Worm (Caenorhabditis elegans): Measurements from ENCODE around the gene F41G4.8.

The F41G4.8 gene

ce11 chrX:16813606-16814330 lies 31.1 kb downstream of the F41G4.8 start, which contains the start of gene cas-1:
Gene cas-1, minus strand, starts transcription at chrX:16813656.
- TF ChIP-seq efl-1 (optimal IDR thresholded peaks at IDR 0.05): peak; percentile 33 to 48
- TF ChIP-seq efl-1 (GFP tag; optimal IDR thresholded peaks at IDR 0.05 in 1 of 2): peak; percentile 25 to 91
- no peak for TF ChIP-seq lin-15B (tag; optimal IDR thresholded peaks at IDR 0.05)
- TF ChIP-seq lin-39 (tag; optimal IDR thresholded peaks at IDR 0.05): no peak
- peak; percentile 39 for TF ChIP-seq snu-23 (GFP tag; optimal IDR thresholded peaks at IDR 0.05)
- peak; percentile 30 for TF ChIP-seq blmp-1 (tag; optimal IDR thresholded peaks at IDR 0.05)
- TF ChIP-seq nhr-90 (tag; optimal IDR thresholded peaks at IDR 0.05; ENCODE audit: poor library complexity): no peak
- no peak for TF ChIP-seq nhr-85 (tag)
- no peak for TF ChIP-seq ztf-4 (tag; optimal IDR thresholded peaks at IDR 0.05)
- no peak for TF ChIP-seq ceh-8 (GFP tag; optimal IDR thresholded peaks at IDR 0.05)
- TF ChIP-seq nhr-71 (tag; optimal IDR thresholded peaks at IDR 0.05): peak; percentile 28
- peak; percentile 85 for TF ChIP-seq zip-4 (GFP tag; optimal IDR thresholded peaks at IDR 0.05)
- peak; percentile 60 for TF ChIP-seq skn-1 (tag; optimal IDR thresholded peaks at IDR 0.05)
- TF ChIP-seq lin-14 (GFP tag; optimal IDR thresholded peaks at IDR 0.05): peak; percentile 88
- peak; percentile 3 to 50 (median 40) for TF ChIP-seq dpl-1 (GFP tag; optimal IDR thresholded peaks at IDR 0.05)
- peak; percentile 17 for TF ChIP-seq fkh-8 (tag; optimal IDR thresholded peaks at IDR 0.05)
- TF ChIP-seq nhr-20 (tag; optimal IDR thresholded peaks at IDR 0.05): peak; percentile 19
- TF ChIP-seq lin-35 (GFP tag; optimal IDR thresholded peaks at IDR 0.05): peak; percentile 25 to 53
- peak; percentile 3 for TF ChIP-seq C16A3.4 (tag; optimal IDR thresholded peaks at IDR 0.05)
- peak in 1 of 2 experiments; percentile 31 for TF ChIP-seq lsy-2 (tag; optimal IDR thresholded peaks at IDR 0.05)
- TF ChIP-seq C34B4.2 (tag; optimal IDR thresholded peaks at IDR 0.05): no peak
- no peak for TF ChIP-seq lir-3 (tag; optimal IDR thresholded peaks at IDR 0.05; ENCODE audit: poor library complexity)
- peak; percentile 42 for TF ChIP-seq fos-1 (tag; optimal IDR thresholded peaks at IDR 0.05)
- TF ChIP-seq jun-1 (tag; optimal IDR thresholded peaks at IDR 0.05): peak; percentile 13
- TF ChIP-seq ceh-82 (tag; optimal IDR thresholded peaks at IDR 0.05): peak in 1 of 3 experiments; percentile 38
- TF ChIP-seq ama-1 (optimal IDR thresholded peaks at IDR 0.05): no peak

ce11 chrX:16813148-16813547 lies 31.7 kb downstream of the F41G4.8 start:
- TF ChIP-seq nhr-90 (tag; optimal IDR thresholded peaks at IDR 0.05; ENCODE audit: poor library complexity): peak; percentile 6
- TF ChIP-seq lin-35 (GFP tag; optimal IDR thresholded peaks at IDR 0.05): peak in 1 of 2 experiments; percentile 38
- no peak for TF ChIP-seq efl-1 (optimal IDR thresholded peaks at IDR 0.05)
- TF ChIP-seq efl-1 (GFP tag; optimal IDR thresholded peaks at IDR 0.05 in 1 of 2): peak in 1 of 2 experiments; percentile 92
- TF ChIP-seq elt-2 (tag; optimal IDR thresholded peaks at IDR 0.05): peak; percentile 56
- no peak for TF ChIP-seq nhr-76 (tag; optimal IDR thresholded peaks at IDR 0.05)

ce11 chrX:16811974-16812373 lies 32.9 kb downstream of the F41G4.8 start:
- TF ChIP-seq nhr-71 (tag; optimal IDR thresholded peaks at IDR 0.05) (peak; percentile 51), nhr-76 (tag; optimal IDR thresholded peaks at IDR 0.05) (no peak), rnt-1 (tag; optimal IDR thresholded peaks at IDR 0.05) (peak; percentile 41), hlh-17 (GFP tag; optimal IDR thresholded peaks at IDR 0.05; ENCODE audit: borderline replicate concordance) (no peak), zip-4 (GFP tag; optimal IDR thresholded peaks at IDR 0.05) (no peak), lin-14 (GFP tag; optimal IDR thresholded peaks at IDR 0.05) (peak; percentile 76), snu-23 (GFP tag; optimal IDR thresholded peaks at IDR 0.05) (peak; percentile 12)

- no peak for TF ChIP-seq C04F5.9 (tag; optimal IDR thresholded peaks at IDR 0.05)
- TF ChIP-seq efl-1 (optimal IDR thresholded peaks at IDR 0.05): no peak
- peak in 1 of 2 experiments; percentile 32 for TF ChIP-seq efl-1 (GFP tag; optimal IDR thresholded peaks at IDR 0.05 in 1 of 2)
Measured at ce11 chrX:16809689-16810088, 35.1 kb downstream of the F41G4.8 start.

ce11 chrX:16808526-16808925 lies 36.3 kb downstream of the F41G4.8 start:
- no peak for TF ChIP-seq egl-13 (tag; optimal IDR thresholded peaks at IDR 0.05)
- TF ChIP-seq egl-27 (tag; optimal IDR thresholded peaks at IDR 0.05): no peak
- no peak for TF ChIP-seq pax-3 (tag; optimal IDR thresholded peaks at IDR 0.05)
- TF ChIP-seq mep-1 (tag; optimal IDR thresholded peaks at IDR 0.05): no peak
- no peak for TF ChIP-seq ceh-82 (tag; optimal IDR thresholded peaks at IDR 0.05)
- no peak for TF ChIP-seq fkh-10 (GFP tag; optimal IDR thresholded peaks at IDR 0.05)
- no peak for TF ChIP-seq lin-15B (tag; optimal IDR thresholded peaks at IDR 0.05)
- TF ChIP-seq mdl-1 (tag; optimal IDR thresholded peaks at IDR 0.05): no peak
